Worm (Caenorhabditis elegans): ENCODE measurements around the gene F21D12.3.

F21D12.3 gene

ce11 chrII:7357176-7357575, 33.4 kb upstream of the F21D12.3 start (continued):
- TF ChIP-seq B0336.3 (GFP tag; IDR thresholded peaks at IDR 0.05) (no peak), unc-62 (GFP tag; optimal IDR thresholded peaks at IDR 0.05) (no peak), tbx-9 (tag; optimal IDR thresholded peaks at IDR 0.05; ENCODE audit: borderline replicate concordance) (no peak), efl-1 (GFP tag; optimal IDR thresholded peaks at IDR 0.05) (no peak), F33H1.4 (GFP tag; IDR thresholded peaks at IDR 0.05) (no peak)

ce11 chrII:7356773-7357172, 32.9 kb upstream of the F21D12.3 start:
- TF ChIP-seq snpc-3.4 (tag; optimal IDR thresholded peaks at IDR 0.05) (peak; percentile 30), snpc-1.3 (tag; optimal IDR thresholded peaks at IDR 0.05; ENCODE audit: insufficient read depth) (no peak), madf-8 (GFP tag; conservative IDR thresholded peaks at IDR 0.05) (peak; percentile 83), hmg-1.2 (GFP tag; IDR thresholded peaks at IDR 0.05) (peak; percentile 92), F52B5.7 (tag; optimal IDR thresholded peaks at IDR 0.05) (no peak), B0019.2 (GFP tag; conservative IDR thresholded peaks at IDR 0.05) (peak; percentile 32; the same call in 1 of the 2 replicates), ceh-58 (GFP tag; IDR thresholded peaks at IDR 0.05) (no peak), repo-1 (tag; optimal IDR thresholded peaks at IDR 0.05) (no peak), lin-54 (GFP tag; optimal IDR thresholded peaks at IDR 0.05) (no peak), lsy-27 (tag; optimal IDR thresholded peaks at IDR 0.05; ENCODE audit: borderline replicate concordance, insufficient read depth) (no peak), snpc-4 (GFP tag; optimal IDR thresholded peaks at IDR 0.05) (no peak), snpc-4 (tag; optimal IDR thresholded peaks at IDR 0.05) (peak in 1 of 4 experiments; percentile 21), him-1 (tag; optimal IDR thresholded peaks at IDR 0.05) (peak; percentile 42), attf-3 (GFP tag; conservative IDR thresholded peaks at IDR 0.05) (peak; percentile 94), ceh-40 (GFP tag; IDR thresholded peaks at IDR 0.05) (no peak), egl-18 (GFP tag; IDR thresholded peaks at IDR 0.05) (no peak), efl-1 (GFP tag; optimal IDR thresholded peaks at IDR 0.05) (peak; percentile 17), tbp1 (GFP tag; optimal IDR thresholded peaks at IDR 0.05) (no peak), T07F8.4 (tag; optimal IDR thresholded peaks at IDR 0.05) (no peak), sdz-38 (tag; optimal IDR thresholded peaks at IDR 0.05) (no peak), rcor-1 (GFP tag; IDR thresholded peaks at IDR 0.05) (peak; percentile 57), fkh-3 (tag; optimal IDR thresholded peaks at IDR 0.05) (no peak), lsl-1 (GFP tag; optimal IDR thresholded peaks at IDR 0.05) (peak; percentile 12), dpl-1 (GFP tag; optimal IDR thresholded peaks at IDR 0.05) (no peak), nhr-179 (tag; optimal IDR thresholded peaks at IDR 0.05) (no peak), madf-6 (GFP tag; IDR thresholded peaks at IDR 0.05) (peak; percentile 93), xnd-1 (tag; optimal IDR thresholded peaks at IDR 0.05) (peak; percentile 69), F39B2.1 (GFP tag; IDR thresholded peaks at IDR 0.05) (no peak), tbx-9 (tag; optimal IDR thresholded peaks at IDR 0.05; ENCODE audit: borderline replicate concordance) (no peak)

ce11 chrII:7356326-7356725, 32.5 kb upstream of the F21D12.3 start, which contains the start of gene haf-2:
TSS of gene haf-2 (minus strand) at chrII:7356426.
- TF ChIP-seq F33H1.4 (GFP tag; IDR thresholded peaks at IDR 0.05) (no peak), Y79H2A.3 (GFP tag; conservative IDR thresholded peaks at IDR 0.05) (no peak), F57C9.4 (tag; optimal IDR thresholded peaks at IDR 0.05) (no peak), cebp-1 (GFP tag; IDR thresholded peaks at IDR 0.05) (no peak), cebp-1 (tag; optimal IDR thresholded peaks at IDR 0.05) (peak; percentile 87), dox-1 (GFP tag; IDR thresholded peaks at IDR 0.05) (no peak), ztf-3 (GFP tag; optimal IDR thresholded peaks at IDR 0.05) (no peak), snpc-1.1 (tag; optimal IDR thresholded peaks at IDR 0.05; ENCODE audit: insufficient read depth) (no peak), C17E4.6 (GFP tag; IDR thresholded peaks at IDR 0.05) (no peak)

Measured in whole organism, young adult.